Fruit fly (Drosophila melanogaster) whole organism, embryonic: Measurements from ENCODE around the gene osp.

Experiments used
- BEAF-32 ChIP-seq: fragments of 200-800 bp; sonication (Bioruptor generic); optimal IDR thresholded peaks from 3 replicates; lab custom pipeline; 2017; ENCODE audit warnings: missing biosample characterization, missing genetic modification characterization, mild to moderate bottlenecking, moderate library complexity, missing genetic modification reagents
- CG10267 ChIP-seq: fragments of 200-800 bp; sonication (Bioruptor generic); optimal IDR thresholded peaks from 2 replicates; lab custom pipeline; 2018; ENCODE audit warnings: missing biosample characterization, mild to moderate bottlenecking, missing genetic modification characterization, moderate library complexity
- CG15514 ChIP-seq: fragments of 200-800 bp; sonication (Bioruptor generic); optimal IDR thresholded peaks from 3 replicates; lab custom pipeline; 2017; ENCODE audit warnings: missing biosample characterization, missing genetic modification characterization, mild to moderate bottlenecking, moderate library complexity, missing genetic modification reagents
- CG17612 ChIP-seq: fragments of 200-800 bp; sonication (Bioruptor generic); IDR thresholded peaks from 2 replicates; pipeline ENCODE4 v1.3.6; 2022; ENCODE audit warnings: missing biosample characterization, missing genetic modification characterization
- CG18619 ChIP-seq: fragments of 200-800 bp; sonication (Bioruptor generic); optimal IDR thresholded peaks from 3 replicates; lab custom pipeline; 2017; ENCODE audit warnings: missing biosample characterization, mild to moderate bottlenecking, missing genetic modification characterization
- CG4707 ChIP-seq: fragments of 200-800 bp; sonication (Bioruptor generic); optimal IDR thresholded peaks from 2 replicates; lab custom pipeline; 2018; ENCODE audit warnings: missing biosample characterization, mild to moderate bottlenecking, missing genetic modification characterization, moderate library complexity
- Gug ChIP-seq: fragments of 200-800 bp; sonication (Bioruptor generic); IDR thresholded peaks from 4 replicates; pipeline ENCODE4 v1.3.6; 2022; ENCODE audit warnings: missing biosample characterization, missing genetic modification characterization
- Rfx ChIP-seq: fragments of 200-800 bp; sonication (Bioruptor generic); IDR thresholded peaks from 2 replicates; pipeline ENCODE4 v1.3.6; 2022; ENCODE audit warnings: missing biosample characterization, missing genetic modification characterization
- dm ChIP-seq: fragments of 200-800 bp; sonication (Bioruptor generic); optimal IDR thresholded peaks from 3 replicates; lab custom pipeline; 2016; ENCODE audit warnings: missing biosample characterization, missing genetic modification characterization
- row ChIP-seq: fragments of 200-800 bp; sonication (Bioruptor generic); IDR thresholded peaks from 3 replicates; pipeline ENCODE4 v1.3.6; 2022; ENCODE audit warnings: missing biosample characterization, missing genetic modification characterization
- slp2 ChIP-seq: fragments of 200-800 bp; sonication (Bioruptor generic); optimal IDR thresholded peaks from 2 replicates; lab custom pipeline; 2016; ENCODE audit warnings: missing biosample characterization, missing genetic modification characterization

- TF ChIP-seq CG18619 (GFP tag; lab: Kevin White, UChicago) (no peak), dm (GFP tag; lab: Kevin White, UChicago) (no peak), CG4707 (GFP tag; lab: Kevin White, UChicago) (no peak), Gug (GFP tag; lab: Robert Waterston, UW) (peak; percentile 16; the same call in 1 of the 4 replicates), BEAF-32 (no peak), row (GFP tag; lab: Robert Waterston, UW) (peak; percentile 71), slp2 (GFP tag; lab: Kevin White, UChicago) (no peak), CG10267 (tag; lab: Kevin White, UChicago) (no peak), Rfx (peak; percentile 76), CG15514 (GFP tag; lab: Kevin White, UChicago) (no peak), CG17612 (GFP tag; lab: Robert Waterston, UW) (no peak)
Observed at dm6 chr2L:14619602-14620001, 69.5 kb downstream of the osp start.
